Fruit fly (Drosophila melanogaster): ENCODE data around the gene CG12320.
A peak's percentile ranks its signal among the peaks of the same experiment; 100 is the strongest.

Gene CG12320

dm6 chr3R:18274328-18275098 lies 22.0 kb upstream of the CG12320 start, which contains the start of the genes Vps39 and eIF1A (continued):
- TF ChIP-seq CG17385 (GFP tag; optimal IDR thresholded peaks at IDR 0.05) (no peak), CG7556 (GFP tag; optimal IDR thresholded peaks at IDR 0.05) (peak; percentile 36), CG7786 (GFP tag; optimal IDR thresholded peaks at IDR 0.05) (peak; percentile 19), Xrp1 (GFP tag; IDR thresholded peaks at IDR 0.05) (peak; percentile 40; the same call in 1 of the 2 replicates), twi (tag; optimal IDR thresholded peaks at IDR 0.05) (no peak), schlank (tag; optimal IDR thresholded peaks at IDR 0.05) (no peak), peb (GFP tag; IDR thresholded peaks at IDR 0.05) (no peak), CG13424 (tag; optimal IDR thresholded peaks at IDR 0.05) (peak; percentile 36), zf30C (GFP tag; optimal IDR thresholded peaks at IDR 0.05) (no peak), CG13287 (GFP tag; IDR thresholded peaks at IDR 0.05; ENCODE audit: partially characterized antibody) (peak; percentile 93), crc (GFP tag; optimal IDR thresholded peaks at IDR 0.05) (no peak), dysf (GFP tag; IDR thresholded peaks at IDR 0.05) (no peak), Hr51 (GFP tag; optimal IDR thresholded peaks at IDR 0.05) (peak in 1 of 2 experiments; percentile 33), Eip74EF (GFP tag; optimal IDR thresholded peaks at IDR 0.05) (no peak), sob (GFP tag; IDR thresholded peaks at IDR 0.05) (no peak), az2 (GFP tag; optimal IDR thresholded peaks at IDR 0.05) (peak; percentile 10), CG18262 (tag; optimal IDR thresholded peaks at IDR 0.05) (peak; percentile 45), CG7963 (GFP tag; IDR thresholded peaks at IDR 0.05; ENCODE audit: partially characterized antibody) (peak; percentile 66), maf-S (GFP tag; optimal IDR thresholded peaks at IDR 0.05) (peak; percentile 44), CG12659 (GFP tag; optimal IDR thresholded peaks at IDR 0.05) (peak; percentile 73), CG10431 (GFP tag; optimal IDR thresholded peaks at IDR 0.05) (no peak), wek (GFP tag; optimal IDR thresholded peaks at IDR 0.05) (peak; percentile 98), lmd (GFP tag; IDR thresholded peaks at IDR 0.05) (no peak), HLH4C (GFP tag; IDR thresholded peaks at IDR 0.05; ENCODE audit: partially characterized antibody) (peak; percentile 93), otp (GFP tag; IDR thresholded peaks at IDR 0.05) (0 out of 3 replicates have a peak, but pooled peaks have one; percentile 9), CG14710 (tag; optimal IDR thresholded peaks at IDR 0.05) (peak; percentile 67), CG12769 (tag; optimal IDR thresholded peaks at IDR 0.05) (no peak), CG30431 (GFP tag; optimal IDR thresholded peaks at IDR 0.05) (no peak), chinmo (GFP tag; IDR thresholded peaks at IDR 0.05; ENCODE audit: partially characterized antibody) (peak; percentile 60; the same call in 1 of the 4 replicates), nmo (GFP tag; optimal IDR thresholded peaks at IDR 0.05) (peak; percentile 64), shn (GFP tag; optimal IDR thresholded peaks at IDR 0.05) (no peak), CG32532 (GFP tag; IDR thresholded peaks at IDR 0.05) (0 out of 2 replicates have a peak, but pooled peaks have one; percentile 35), D (optimal IDR thresholded peaks at IDR 0.05) (peak; percentile 72), D (GFP tag; optimal IDR thresholded peaks at IDR 0.05) (no peak), CG17361 (GFP tag; IDR thresholded peaks at IDR 0.05) (peak; percentile 46; the same call in 1 of the 3 replicates), CG18599 (GFP tag; optimal IDR thresholded peaks at IDR 0.05) (peak; percentile 70), Tbp (GFP tag; optimal IDR thresholded peaks at IDR 0.05) (no peak), B-H2 (GFP tag; optimal IDR thresholded peaks at IDR 0.05) (peak; percentile 10), HmgZ (tag; optimal IDR thresholded peaks at IDR 0.05) (peak; percentile 59), p53 (GFP tag; optimal IDR thresholded peaks at IDR 0.05) (peak; percentile 28), CG30020 (tag; optimal IDR thresholded peaks at IDR 0.05) (peak; percentile 57), CG17359 (tag; optimal IDR thresholded peaks at IDR 0.05) (no peak), bab2 (GFP tag; optimal IDR thresholded peaks at IDR 0.05) (peak; percentile 7), dati (GFP tag; IDR thresholded peaks at IDR 0.05) (no peak), wor (GFP tag; IDR thresholded peaks at IDR 0.05) (no peak), Ets65A (GFP tag) (peak; percentile 88), abd-A (tag; optimal IDR thresholded peaks at IDR 0.05) (no peak), zen (tag; optimal IDR thresholded peaks at IDR 0.05) (peak; percentile 42), CG16815 (GFP tag; optimal IDR thresholded peaks at IDR 0.05) (no peak)

Data from whole organism, embryonic.